Fruit fly (Drosophila melanogaster): ENCODE data around the gene CG42376.
A peak's percentile ranks its signal among the peaks of the same experiment; 100 is the strongest.

CG42376 gene

dm6 chrX:254690-255089, at the start of gene CG42376:
Gene CG42376 (plus strand): TSS chrX:254876.
- TF ChIP-seq psq (optimal IDR thresholded peaks at IDR 0.05) = no peak
- no peak for TF ChIP-seq CG8478 (optimal IDR thresholded peaks at IDR 0.05)
- no peak for TF ChIP-seq EcR (GFP tag; optimal IDR thresholded peaks at IDR 0.05)

- no peak for TF ChIP-seq pan (optimal IDR thresholded peaks at IDR 0.05)
- no peak for TF ChIP-seq CG8478 (optimal IDR thresholded peaks at IDR 0.05)
- TF ChIP-seq EcR (GFP tag; optimal IDR thresholded peaks at IDR 0.05) = no peak
- no peak for TF ChIP-seq psq (optimal IDR thresholded peaks at IDR 0.05)
- no peak for TF ChIP-seq Dll (optimal IDR thresholded peaks at IDR 0.05)
- no peak for TF ChIP-seq usp (GFP tag; optimal IDR thresholded peaks at IDR 0.05)
These were observed 8.9 kb upstream of the CG42376 start, which contains the start of the genes CG3038 and G9a for dm6 chrX:245802-246201. Gene CG3038 (minus strand): TSS chrX:245856. Gene G9a (plus strand): TSS chrX:245978.

dm6 chrX:247329-247728, 7.3 kb upstream of the CG42376 start:
- TF ChIP-seq CG8478 (optimal IDR thresholded peaks at IDR 0.05) (no peak), EcR (GFP tag; optimal IDR thresholded peaks at IDR 0.05) (no peak), pan (optimal IDR thresholded peaks at IDR 0.05) (peak; percentile 37)

- no peak for TF ChIP-seq pan (optimal IDR thresholded peaks at IDR 0.05)
- TF ChIP-seq psq (optimal IDR thresholded peaks at IDR 0.05) = no peak
- TF ChIP-seq usp (GFP tag; optimal IDR thresholded peaks at IDR 0.05) = no peak
- no peak for TF ChIP-seq EcR (GFP tag; optimal IDR thresholded peaks at IDR 0.05)
- TF ChIP-seq CG8478 (optimal IDR thresholded peaks at IDR 0.05) = no peak
These were observed 693 bp downstream of the CG42376 start, which contains the start of gene cin for dm6 chrX:255369-255768. Gene cin (plus strand): TSS chrX:255674.

dm6 chrX:262836-263235, 8.2 kb downstream of the CG42376 start:
- TF ChIP-seq usp (GFP tag; optimal IDR thresholded peaks at IDR 0.05) = no peak
- no peak for TF ChIP-seq pan (optimal IDR thresholded peaks at IDR 0.05)
- no peak for TF ChIP-seq EcR (GFP tag; optimal IDR thresholded peaks at IDR 0.05)
- no peak for TF ChIP-seq Dll (optimal IDR thresholded peaks at IDR 0.05)

dm6 chrX:263728-264344, 9.2 kb downstream of the CG42376 start, which contains the start of gene CG13377:
Gene CG13377 (minus strand): TSS chrX:263999.
- TF ChIP-seq psq (optimal IDR thresholded peaks at IDR 0.05) (no peak), Dll (optimal IDR thresholded peaks at IDR 0.05) (no peak), EcR (GFP tag; optimal IDR thresholded peaks at IDR 0.05) (no peak), usp (GFP tag; optimal IDR thresholded peaks at IDR 0.05) (no peak), CG8478 (optimal IDR thresholded peaks at IDR 0.05) (no peak), pan (optimal IDR thresholded peaks at IDR 0.05) (no peak)

dm6 chrX:265692-266091, 11.0 kb downstream of the CG42376 start:
- no peak for TF ChIP-seq CG8478 (optimal IDR thresholded peaks at IDR 0.05)
- TF ChIP-seq Dll (optimal IDR thresholded peaks at IDR 0.05) = no peak
- TF ChIP-seq EcR (GFP tag; optimal IDR thresholded peaks at IDR 0.05) = no peak
- TF ChIP-seq usp (GFP tag; optimal IDR thresholded peaks at IDR 0.05) = no peak
- TF ChIP-seq pan (optimal IDR thresholded peaks at IDR 0.05) = no peak
- TF ChIP-seq psq (optimal IDR thresholded peaks at IDR 0.05) = no peak

dm6 chrX:266978-267439, 12.3 kb downstream of the CG42376 start, which contains the start of gene CG13376:
Gene CG13376 (minus strand): TSS chrX:267028.
- TF ChIP-seq Dll (optimal IDR thresholded peaks at IDR 0.05) = no peak
- TF ChIP-seq pan (optimal IDR thresholded peaks at IDR 0.05) = no peak
- TF ChIP-seq psq (optimal IDR thresholded peaks at IDR 0.05) = no peak
- TF ChIP-seq EcR (GFP tag; optimal IDR thresholded peaks at IDR 0.05) = no peak
- no peak for TF ChIP-seq CG8478 (optimal IDR thresholded peaks at IDR 0.05)
- no peak for TF ChIP-seq usp (GFP tag; optimal IDR thresholded peaks at IDR 0.05)

- TF ChIP-seq EcR (GFP tag; optimal IDR thresholded peaks at IDR 0.05) (peak in 1 of 2 experiments; percentile 36), CG8478 (optimal IDR thresholded peaks at IDR 0.05) (no peak), pan (optimal IDR thresholded peaks at IDR 0.05) (no peak)
These were observed 13.3 kb downstream of the CG42376 start for dm6 chrX:267979-268378.

- TF ChIP-seq EcR (GFP tag; optimal IDR thresholded peaks at IDR 0.05) (no peak), pan (optimal IDR thresholded peaks at IDR 0.05) (no peak), psq (optimal IDR thresholded peaks at IDR 0.05) (no peak), Dll (optimal IDR thresholded peaks at IDR 0.05) (no peak), usp (GFP tag; optimal IDR thresholded peaks at IDR 0.05) (no peak), CG8478 (optimal IDR thresholded peaks at IDR 0.05) (no peak)
These were observed 21.4 kb downstream of the CG42376 start for dm6 chrX:276065-276464.

- TF ChIP-seq Dll (optimal IDR thresholded peaks at IDR 0.05) (no peak), usp (GFP tag; optimal IDR thresholded peaks at IDR 0.05) (no peak)
These were observed 21.9 kb downstream of the CG42376 start for dm6 chrX:276569-276968.

- no peak for TF ChIP-seq psq (optimal IDR thresholded peaks at IDR 0.05)
- no peak for TF ChIP-seq pan (optimal IDR thresholded peaks at IDR 0.05)
- TF ChIP-seq Dll (optimal IDR thresholded peaks at IDR 0.05) = no peak
- TF ChIP-seq usp (GFP tag; optimal IDR thresholded peaks at IDR 0.05) = no peak
- no peak for TF ChIP-seq EcR (GFP tag; optimal IDR thresholded peaks at IDR 0.05)
- no peak for TF ChIP-seq CG8478 (optimal IDR thresholded peaks at IDR 0.05)
These were observed 23.2 kb downstream of the CG42376 start for dm6 chrX:277885-278284.

dm6 chrX:278370-279096, 23.9 kb downstream of the CG42376 start:
- no peak for TF ChIP-seq Dll (optimal IDR thresholded peaks at IDR 0.05)
- TF ChIP-seq pan (optimal IDR thresholded peaks at IDR 0.05) = no peak
- TF ChIP-seq EcR (GFP tag; optimal IDR thresholded peaks at IDR 0.05) = no peak
- TF ChIP-seq CG8478 (optimal IDR thresholded peaks at IDR 0.05) = no peak
- no peak for TF ChIP-seq psq (optimal IDR thresholded peaks at IDR 0.05)
- TF ChIP-seq usp (GFP tag; optimal IDR thresholded peaks at IDR 0.05) = no peak

Data from whole organism.